Worm (Caenorhabditis elegans): Measurements from ENCODE around the gene oac-50.

oac-50 gene

ce11 chrV:9058627-9059026 is 14.7 kb downstream of the oac-50 start, which contains the start of gene C25E10.11:
Gene C25E10.11 (minus strand): TSS chrV:9058727.
- TF ChIP-seq hmg-1.1 (GFP tag; IDR thresholded peaks at IDR 0.05) = no peak
- no peak for TF ChIP-seq ceh-44 (GFP tag; IDR thresholded peaks at IDR 0.05)
- TF ChIP-seq mxl-3 (GFP tag; optimal IDR thresholded peaks at IDR 0.05) = no peak
- no peak for TF ChIP-seq mep-1 (tag; optimal IDR thresholded peaks at IDR 0.05)
- TF ChIP-seq nhr-76 (tag; optimal IDR thresholded peaks at IDR 0.05) = no peak
- TF ChIP-seq skn-1 (tag; optimal IDR thresholded peaks at IDR 0.05) = no peak
- TF ChIP-seq pqm-1 (tag; optimal IDR thresholded peaks at IDR 0.05) = no peak
- no peak for TF ChIP-seq snpc-4 (tag; optimal IDR thresholded peaks at IDR 0.05)
- TF ChIP-seq Y5F2A.4 (GFP tag; optimal IDR thresholded peaks at IDR 0.05) = no peak
- TF ChIP-seq ces-1 (GFP tag; optimal IDR thresholded peaks at IDR 0.05) = no peak
- no peak for TF ChIP-seq dmd-9 (GFP tag; IDR thresholded peaks at IDR 0.05)

ce11 chrV:9056253-9056652 is 17.1 kb downstream of the oac-50 start, which contains the start of gene C25E10.10:
Gene C25E10.10 (minus strand): TSS chrV:9056353.
- TF ChIP-seq aha-1 (tag) (no peak), zip-2 (tag; optimal IDR thresholded peaks at IDR 0.05) (no peak), nhr-11 (tag; optimal IDR thresholded peaks at IDR 0.05) (no peak), gei-8 (GFP tag; optimal IDR thresholded peaks at IDR 0.05) (no peak)

- TF ChIP-seq nhr-11 (tag; optimal IDR thresholded peaks at IDR 0.05) = peak; percentile 17
- peak in 1 of 2 experiments; percentile 68 for TF ChIP-seq unc-62 (GFP tag; optimal IDR thresholded peaks at IDR 0.05 in 1 of 2)
- no peak for TF ChIP-seq unc-62 (tag; optimal IDR thresholded peaks at IDR 0.05)
- TF ChIP-seq duxl-1 (tag; optimal IDR thresholded peaks at IDR 0.05; ENCODE audit: poor library complexity) = no peak
These were observed 17.7 kb downstream of the oac-50 start for ce11 chrV:9055644-9056043.

- TF ChIP-seq mdl-1 (tag; optimal IDR thresholded peaks at IDR 0.05) (no peak), aha-1 (tag) (peak; percentile 11)
These were observed 18.6 kb downstream of the oac-50 start, which contains the start of gene swm-1 for ce11 chrV:9054771-9055170. Gene swm-1 (minus strand): TSS chrV:9054871.

ce11 chrV:9053969-9054368 is 19.4 kb downstream of the oac-50 start, which contains the start of gene C25E10.8:
Gene C25E10.8 (minus strand): TSS chrV:9054069.
- no peak for TF ChIP-seq lin-15B (tag; optimal IDR thresholded peaks at IDR 0.05)
- TF ChIP-seq F37D6.2 (tag; optimal IDR thresholded peaks at IDR 0.05) = no peak
- no peak for TF ChIP-seq fkh-10 (GFP tag; optimal IDR thresholded peaks at IDR 0.05)
- no peak for TF ChIP-seq lin-39 (tag; optimal IDR thresholded peaks at IDR 0.05)
- TF ChIP-seq jun-1 (tag; optimal IDR thresholded peaks at IDR 0.05) = no peak
- no peak for TF ChIP-seq T20F7.1 (GFP tag; optimal IDR thresholded peaks at IDR 0.05)
- no peak for TF ChIP-seq nhr-111 (GFP tag; optimal IDR thresholded peaks at IDR 0.05)
- no peak for TF ChIP-seq snpc-4 (tag; optimal IDR thresholded peaks at IDR 0.05)
- no peak for TF ChIP-seq hlh-11 (tag; optimal IDR thresholded peaks at IDR 0.05)

- TF ChIP-seq mdt-29 (GFP tag; IDR thresholded peaks at IDR 0.05) (no peak), aha-1 (tag) (peak; percentile 93)
These were observed 20.1 kb downstream of the oac-50 start for ce11 chrV:9053235-9053634.

ce11 chrV:9051100-9051499 is 22.2 kb downstream of the oac-50 start, which contains the start of gene C25E10.7:
Gene C25E10.7 (minus strand): TSS chrV:9051200.
- TF ChIP-seq nhr-111 (GFP tag; optimal IDR thresholded peaks at IDR 0.05) (no peak), ctbp-1 (GFP tag; IDR thresholded peaks at IDR 0.05) (no peak), fkh-10 (GFP tag; optimal IDR thresholded peaks at IDR 0.05) (no peak), nhr-237 (tag; optimal IDR thresholded peaks at IDR 0.05) (no peak), mdt-29 (GFP tag; IDR thresholded peaks at IDR 0.05) (no peak)
